Worm (Caenorhabditis elegans) whole organism, L3 larva: ENCODE results near the gene F49C12.3.
"Not testable (repeated sequence)": the region's sequence is repeated elsewhere in the genome, so short reads cannot be mapped to it uniquely, and the experiment has no call there.

Experiments used
- R02D3.7 ChIP-seq: fragments of 150-350 bp; optimal IDR thresholded peaks from 2 replicates; lab custom pipeline; 2014; ENCODE audit warnings: missing biosample characterization, missing genetic modification characterization
- ZK546.5 ChIP-seq: sonication (generic microtip); optimal IDR thresholded peaks from 2 replicates; lab custom pipeline; 2017; ENCODE audit warnings: missing biosample characterization, missing genetic modification characterization
- aly-2 ChIP-seq: fragments of 150-350 bp; optimal IDR thresholded peaks from 2 replicates; lab custom pipeline; 2014; ENCODE audit warnings: missing biosample characterization, missing genetic modification characterization
- ama-1 ChIP-seq: fragments of 150-350 bp; optimal IDR thresholded peaks from 2 replicates; lab custom pipeline; 2018
- ceh-16 ChIP-seq: sonication (generic microtip); optimal IDR thresholded peaks from 2 replicates; lab custom pipeline; 2017; ENCODE audit warnings: missing biosample characterization, missing genetic modification characterization
- ceh-28 ChIP-seq: fragments of 150-350 bp; optimal IDR thresholded peaks from 2 replicates; lab custom pipeline; 2014; ENCODE audit warnings: missing biosample characterization, missing genetic modification reagents, missing genetic modification characterization
- ceh-82 ChIP-seq: fragments of 150-350 bp; optimal IDR thresholded peaks from 2 replicates; lab custom pipeline; 2014; ENCODE audit warnings: missing biosample characterization, missing genetic modification characterization
- ceh-9 ChIP-seq: sonication (generic microtip); optimal IDR thresholded peaks from 2 replicates; lab custom pipeline; 2018; ENCODE audit warnings: missing biosample characterization, missing genetic modification characterization
- daf-12 ChIP-seq: fragments of 150-350 bp; optimal IDR thresholded peaks from 2 replicates; lab custom pipeline; 2014; ENCODE audit warnings: missing biosample characterization, missing genetic modification reagents, missing genetic modification characterization
- egl-27 ChIP-seq: sonication (generic microtip); optimal IDR thresholded peaks from 4 replicates; lab custom pipeline; 2017; ENCODE audit warnings: missing biosample characterization, missing genetic modification reagents, missing genetic modification characterization
- egl-5 ChIP-seq: fragments of 150-350 bp; optimal IDR thresholded peaks from 2 replicates; lab custom pipeline; 2017; ENCODE audit warnings: missing biosample characterization, missing genetic modification reagents, missing genetic modification characterization, inconsistent platforms
- elt-1 ChIP-seq: fragments of 150-350 bp; optimal IDR thresholded peaks from 2 replicates; lab custom pipeline; 2014; ENCODE audit warnings: missing biosample characterization, missing genetic modification characterization
- elt-2 ChIP-seq: sonication (generic microtip); optimal IDR thresholded peaks from 2 replicates; lab custom pipeline; 2016; ENCODE audit warnings: missing genetic modification reagents, mild to moderate bottlenecking, missing genetic modification characterization, missing compliant biosample characterization
- elt-3 ChIP-seq, 3 experiments: fragments of 150-350 bp in 1 of 3; sonication (generic microtip) in 2 of 3; optimal IDR thresholded peaks; 2 replicates in 2 of 3; 4 replicates in 1 of 3; lab custom pipeline; 2014 to 2017; ENCODE audit warnings: missing biosample characterization in 3 of 3, missing genetic modification characterization in 3 of 3
- eor-1 ChIP-seq, 2 experiments: fragments of 150-350 bp; optimal IDR thresholded peaks; 2 replicates each; lab custom pipeline; 2014 to 2018; ENCODE audit warnings: missing biosample characterization in 2 of 2, missing genetic modification characterization in 2 of 2
- fkh-10 ChIP-seq: sonication (generic microtip); optimal IDR thresholded peaks from 2 replicates; lab custom pipeline; 2017; ENCODE audit warnings: missing biosample characterization, missing genetic modification reagents, missing genetic modification characterization
- fkh-2 ChIP-seq: fragments of 150-350 bp; optimal IDR thresholded peaks from 2 replicates; lab custom pipeline; 2014; ENCODE audit warnings: missing biosample characterization, missing genetic modification reagents, missing genetic modification characterization
- fos-1 ChIP-seq: fragments of 150-350 bp; optimal IDR thresholded peaks from 2 replicates; lab custom pipeline; 2014; ENCODE audit warnings: missing biosample characterization, missing genetic modification characterization
- hmg-11 ChIP-seq: sonication (generic microtip); optimal IDR thresholded peaks from 2 replicates; lab custom pipeline; 2016; ENCODE audit warnings: missing genetic modification characterization, missing compliant biosample characterization
- jun-1 ChIP-seq: fragments of 150-350 bp; optimal IDR thresholded peaks from 2 replicates; lab custom pipeline; 2014; ENCODE audit warnings: missing biosample characterization, missing genetic modification reagents, missing genetic modification characterization
- lin-15B ChIP-seq: fragments of 150-350 bp; optimal IDR thresholded peaks from 2 replicates; lab custom pipeline; 2014; ENCODE audit warnings: missing biosample characterization, missing genetic modification characterization
- lin-39 ChIP-seq: fragments of 150-350 bp; optimal IDR thresholded peaks from 2 replicates; lab custom pipeline; 2018; ENCODE audit warnings: missing biosample characterization, missing genetic modification reagents, missing genetic modification characterization
- lsy-12 ChIP-seq: sonication (generic microtip); optimal IDR thresholded peaks from 2 replicates; lab custom pipeline; 2016; ENCODE audit warnings: mild to moderate bottlenecking, missing genetic modification characterization, missing compliant biosample characterization
- mdl-1 ChIP-seq: fragments of 150-350 bp; optimal IDR thresholded peaks from 2 replicates; lab custom pipeline; 2014; ENCODE audit warnings: missing biosample characterization, missing genetic modification characterization
- mml-1 ChIP-seq: fragments of 150-350 bp; sonication (generic microtip); optimal IDR thresholded peaks from 3 replicates; lab custom pipeline; 2014; ENCODE audit warnings: missing biosample characterization, missing genetic modification characterization
- nfya-1 ChIP-seq: sonication (generic microtip); optimal IDR thresholded peaks from 2 replicates; lab custom pipeline; 2017; ENCODE audit warnings: missing genetic modification characterization, mild to moderate bottlenecking, missing compliant biosample characterization, antibody characterized with exemption, moderate library complexity; ENCODE audit not compliant: insufficient read depth
- nhr-11 ChIP-seq: fragments of 150-350 bp; optimal IDR thresholded peaks from 2 replicates; lab custom pipeline; 2014; ENCODE audit warnings: missing biosample characterization, missing genetic modification characterization
- nhr-12 ChIP-seq: fragments of 150-350 bp; optimal IDR thresholded peaks from 2 replicates; lab custom pipeline; 2014; ENCODE audit warnings: missing biosample characterization, missing genetic modification characterization
- nhr-23 ChIP-seq: fragments of 150-350 bp; optimal IDR thresholded peaks from 2 replicates; lab custom pipeline; 2014; ENCODE audit warnings: missing biosample characterization, missing genetic modification reagents, missing genetic modification characterization
- nhr-237 ChIP-seq: fragments of 150-350 bp; optimal IDR thresholded peaks from 2 replicates; lab custom pipeline; 2014; ENCODE audit warnings: missing biosample characterization, missing genetic modification characterization
- nhr-25 ChIP-seq: sonication (generic microtip); optimal IDR thresholded peaks from 2 replicates; lab custom pipeline; 2017; ENCODE audit warnings: missing biosample characterization, missing genetic modification characterization
- nhr-28 ChIP-seq: fragments of 150-350 bp; optimal IDR thresholded peaks from 2 replicates; lab custom pipeline; 2014; ENCODE audit warnings: missing biosample characterization, missing genetic modification characterization
- nhr-43 ChIP-seq: sonication (generic microtip); optimal IDR thresholded peaks from 2 replicates; lab custom pipeline; 2016; ENCODE audit warnings: mild to moderate bottlenecking, missing genetic modification characterization, missing compliant biosample characterization; ENCODE audit not compliant: poor library complexity, severe bottlenecking
- nhr-67 ChIP-seq: fragments of 150-350 bp; optimal IDR thresholded peaks from 2 replicates; lab custom pipeline; 2014; ENCODE audit warnings: missing biosample characterization, missing genetic modification characterization
- nhr-76 ChIP-seq: fragments of 150-350 bp; sonication (generic microtip); optimal IDR thresholded peaks from 5 replicates; lab custom pipeline; 2014; ENCODE audit warnings: missing biosample characterization, missing genetic modification characterization
- nhr-77 ChIP-seq: fragments of 150-350 bp; optimal IDR thresholded peaks from 2 replicates; lab custom pipeline; 2014; ENCODE audit warnings: missing biosample characterization, missing genetic modification characterization
- pha-4 ChIP-seq: fragments of 150-350 bp; optimal IDR thresholded peaks from 2 replicates; lab custom pipeline; 2014; ENCODE audit warnings: missing biosample characterization, missing genetic modification reagents, missing genetic modification characterization
- pqm-1 ChIP-seq: fragments of 150-350 bp; optimal IDR thresholded peaks from 2 replicates; lab custom pipeline; 2017; ENCODE audit warnings: missing biosample characterization, missing genetic modification characterization, inconsistent platforms
- sea-2 ChIP-seq: fragments of 150-350 bp; sonication (generic microtip); optimal IDR thresholded peaks from 4 replicates; lab custom pipeline; 2014; ENCODE audit warnings: missing biosample characterization, missing genetic modification reagents, missing genetic modification characterization
- skn-1 ChIP-seq: fragments of 150-350 bp; optimal IDR thresholded peaks from 2 replicates; lab custom pipeline; 2014; ENCODE audit warnings: missing biosample characterization, missing genetic modification characterization
- snpc-4 ChIP-seq: fragments of 150-350 bp; optimal IDR thresholded peaks from 2 replicates; lab custom pipeline; 2014; ENCODE audit warnings: missing biosample characterization, missing genetic modification characterization
- tbx-2 ChIP-seq: sonication (generic microtip); optimal IDR thresholded peaks from 2 replicates; lab custom pipeline; 2016; ENCODE audit warnings: mild to moderate bottlenecking, missing genetic modification characterization, missing compliant biosample characterization
- unc-39 ChIP-seq: sonication (generic microtip); optimal IDR thresholded peaks from 4 replicates; lab custom pipeline; 2017; ENCODE audit warnings: missing biosample characterization, missing genetic modification characterization
- unc-62 ChIP-seq: fragments of 150-350 bp; sonication (generic microtip); optimal IDR thresholded peaks from 4 replicates; lab custom pipeline; 2014; ENCODE audit warnings: missing biosample characterization, missing genetic modification reagents, missing genetic modification characterization
- zag-1 ChIP-seq: fragments of 150-350 bp; optimal IDR thresholded peaks from 2 replicates; lab custom pipeline; 2014; ENCODE audit warnings: missing biosample characterization, missing genetic modification characterization
- ztf-11 ChIP-seq: fragments of 150-350 bp; optimal IDR thresholded peaks from 2 replicates; lab custom pipeline; 2014; ENCODE audit warnings: missing biosample characterization, missing genetic modification characterization
- ztf-4 ChIP-seq: fragments of 150-350 bp; optimal IDR thresholded peaks from 2 replicates; lab custom pipeline; 2014; ENCODE audit warnings: missing biosample characterization, missing genetic modification characterization

Gene F49C12.3

ce11 chrIV:9310935-9311566, 10.8 kb downstream of the F49C12.3 start:
- TF ChIP-seq egl-27 (tag; lab: Kevin White, UChicago), result no peak
- no peak for TF ChIP-seq ceh-16 (tag; lab: Kevin White, UChicago)
- TF ChIP-seq mdl-1 (tag; lab: Kevin White, UChicago), result no peak
- TF ChIP-seq unc-39 (tag; lab: Kevin White, UChicago), result no peak
- TF ChIP-seq pqm-1 (tag; lab: Kevin White, UChicago), result peak; percentile 73
- TF ChIP-seq jun-1, result peak; percentile 57
- TF ChIP-seq nhr-67, result no peak
- TF ChIP-seq aly-2 (tag; lab: Kevin White, UChicago), result no peak
- TF ChIP-seq fkh-2, result no peak
- TF ChIP-seq elt-2 (tag; lab: Kevin White, UChicago), result peak; percentile 89
- peak; percentile 3 for TF ChIP-seq pha-4 (tag; lab: Kevin White, UChicago)

ce11 chrIV:9312827-9313226, 12.6 kb downstream of the F49C12.3 start, which contains the start of gene F49C12.7:
TSS of gene F49C12.7 (minus strand) at chrIV:9312927.
- TF ChIP-seq ztf-4; mml-1; ztf-11 (tag; lab: Kevin White, UChicago): not testable (repeated sequence)

ce11 chrIV:9316068-9316681, 15.9 kb downstream of the F49C12.3 start, which contains the start of the genes F49C12.9 and rpn-7:
TSS of gene F49C12.9 (minus strand) at chrIV:9316215.
TSS of gene rpn-7 (plus strand) at chrIV:9316631.
- no peak for TF ChIP-seq aly-2 (tag; lab: Kevin White, UChicago)
- TF ChIP-seq pqm-1 (tag; lab: Kevin White, UChicago), result no peak
- no peak for TF ChIP-seq unc-62
- TF ChIP-seq nhr-43 (tag; lab: Kevin White, UChicago), result peak; percentile 8
- no peak for TF ChIP-seq R02D3.7 (tag; lab: Kevin White, UChicago)
- TF ChIP-seq nhr-23 (tag; lab: Kevin White, UChicago), result no peak
- no peak for TF ChIP-seq ceh-9 (tag; lab: Kevin White, UChicago)
- TF ChIP-seq nfya-1 (tag; lab: Kevin White, UChicago), result peak; percentile 56
- TF ChIP-seq elt-3 (tag; optimal IDR thresholded peaks at IDR 0.05; lab: Kevin White, UChicago), result no peak
- TF ChIP-seq ceh-82 (tag; lab: Kevin White, UChicago), result no peak
- TF ChIP-seq ceh-16 (tag; lab: Kevin White, UChicago), result no peak
- no peak for TF ChIP-seq nhr-67
- TF ChIP-seq snpc-4 (tag; lab: Kevin White, UChicago), result peak; percentile 47
- no peak for TF ChIP-seq zag-1 (tag; lab: Kevin White, UChicago)
- TF ChIP-seq nhr-237 (tag; lab: Kevin White, UChicago), result no peak
- no peak for TF ChIP-seq mdl-1 (tag; lab: Kevin White, UChicago)
- no peak for TF ChIP-seq ama-1 (lab: Kevin White, UChicago)
- peak; percentile 68 for TF ChIP-seq hmg-11 (tag; lab: Kevin White, UChicago)
- TF ChIP-seq fos-1 (tag; lab: Kevin White, UChicago), result no peak
- TF ChIP-seq egl-27 (tag; lab: Kevin White, UChicago), result no peak
- peak; percentile 99 for TF ChIP-seq skn-1
- TF ChIP-seq sea-2 (GFP tag; lab: Kevin White, UChicago), result no peak
- no peak for TF ChIP-seq nhr-28
- no peak for TF ChIP-seq lsy-12 (tag; lab: Kevin White, UChicago)
- TF ChIP-seq pha-4 (tag; lab: Kevin White, UChicago), result peak; percentile 52
- TF ChIP-seq nhr-11 (tag; lab: Kevin White, UChicago), result no peak
- no peak for TF ChIP-seq ceh-28 (tag; lab: Kevin White, UChicago)
- no peak for TF ChIP-seq nhr-76
- TF ChIP-seq ztf-11 (tag; lab: Kevin White, UChicago), result no peak
- no peak for TF ChIP-seq jun-1
- no peak for TF ChIP-seq elt-1 (tag; lab: Kevin White, UChicago)
- no peak for TF ChIP-seq ZK546.5 (tag; lab: Kevin White, UChicago)
- TF ChIP-seq ztf-4, result no peak
- no peak for TF ChIP-seq mml-1
- TF ChIP-seq nhr-12 (tag; lab: Kevin White, UChicago), result no peak
- TF ChIP-seq nhr-77 (tag; lab: Kevin White, UChicago), result no peak
- TF ChIP-seq elt-2 (tag; lab: Kevin White, UChicago), result peak; percentile 24
- TF ChIP-seq fkh-10, result no peak
- no peak for TF ChIP-seq eor-1 (tag; optimal IDR thresholded peaks at IDR 0.05; lab: Kevin White, UChicago)
- peak; percentile 61 for TF ChIP-seq lin-39 (tag; lab: Kevin White, UChicago)
- TF ChIP-seq daf-12 (tag; lab: Kevin White, UChicago), result no peak
- TF ChIP-seq unc-39 (tag; lab: Kevin White, UChicago), result no peak
- no peak for TF ChIP-seq tbx-2 (tag; lab: Kevin White, UChicago)
- TF ChIP-seq lin-15B (tag; lab: Kevin White, UChicago), result peak; percentile 5
- peak; percentile 48 for TF ChIP-seq egl-5 (tag; lab: Kevin White, UChicago)
- TF ChIP-seq nhr-25 (tag; lab: Kevin White, UChicago), result no peak
- no peak for TF ChIP-seq fkh-2
